Fruit fly (Drosophila melanogaster): ENCODE data around the gene CG10694.

- no peak for TF ChIP-seq CG3919 (GFP tag; optimal IDR thresholded peaks at IDR 0.05)
- TF ChIP-seq Hr38 (GFP tag; optimal IDR thresholded peaks at IDR 0.05): no peak
- TF ChIP-seq CG10631 (GFP tag; optimal IDR thresholded peaks at IDR 0.05): no peak
- TF ChIP-seq Sox14 (GFP tag; optimal IDR thresholded peaks at IDR 0.05): no peak
- TF ChIP-seq Met (GFP tag; optimal IDR thresholded peaks at IDR 0.05): no peak
- no peak for TF ChIP-seq Blimp-1 (GFP tag; optimal IDR thresholded peaks at IDR 0.05)
- no peak for TF ChIP-seq Lpt (GFP tag; optimal IDR thresholded peaks at IDR 0.05)
- TF ChIP-seq eg (GFP tag; IDR thresholded peaks at IDR 0.05): no peak
- peak; percentile 67 for TF ChIP-seq Eip78C (GFP tag)
- TF ChIP-seq ss (GFP tag; optimal IDR thresholded peaks at IDR 0.05): no peak
These were observed 9.0 kb downstream of the CG10694 start, which contains the start of gene CG13607 for dm6 chr3R:24116180-24116579.
